Comparison of ENCODE assay signal across 1 fruit fly cellular context in the genomic region with DNA sequence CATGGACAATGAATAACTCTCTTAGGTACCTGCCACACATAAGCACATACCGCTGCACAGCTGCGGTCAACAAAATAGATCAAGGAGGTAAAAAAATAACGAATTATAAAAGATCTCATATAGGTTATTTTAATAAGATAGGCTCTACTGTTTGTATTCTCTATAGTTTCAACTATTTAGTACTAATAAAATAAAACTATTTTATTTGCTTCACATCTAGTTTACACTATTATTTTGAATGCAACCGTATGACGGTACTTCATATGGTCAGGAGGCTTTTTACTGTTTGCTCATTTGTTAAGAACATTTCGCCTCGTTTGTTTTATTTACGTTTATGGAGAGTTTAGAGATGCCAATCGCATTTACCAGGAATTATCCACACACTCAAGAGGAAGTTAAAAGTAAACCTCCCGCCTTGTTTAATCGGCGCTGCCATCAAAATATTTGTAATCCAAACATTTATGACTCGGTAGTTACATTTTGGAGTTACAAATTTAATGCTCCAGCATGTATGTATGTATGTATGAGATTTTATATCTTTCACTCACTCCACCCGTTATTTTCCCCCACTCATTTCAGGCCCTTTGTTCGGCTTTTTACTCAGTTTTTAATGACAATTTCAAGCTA.
TF ChIP-seq lines count a peak whose summit lies in the region.

No protein-coding gene starts in this region.

TF ChIP-seq in whole organism, embryonic, 481 proteins besides CTCF, POLR2A, EP300 and RAD21 (continued from another document and continues in another):
- TF ChIP-seq CG15479 (GFP tag; optimal IDR thresholded peaks at IDR 0.05; lab: Kevin White, UChicago) (peak; percentile 85), grn (GFP tag; optimal IDR thresholded peaks at IDR 0.05; lab: Kevin White, UChicago) (peak; percentile 61), prd (optimal IDR thresholded peaks at IDR 0.05; lab: Kevin White, UChicago) (no peak), prd (GFP tag; IDR thresholded peaks at IDR 0.05; lab: Robert Waterston, UW) (peak; percentile 89), caup (GFP tag; optimal IDR thresholded peaks at IDR 0.05; lab: Kevin White, UChicago; ENCODE audit: severe bottlenecking) (peak; percentile 14), Ets65A (GFP tag; lab: Kevin White, UChicago) (peak; percentile 3), Doc2 (GFP tag; IDR thresholded peaks at IDR 0.05; lab: Robert Waterston, UW) (no peak), CG6683 (GFP tag; optimal IDR thresholded peaks at IDR 0.05; lab: Kevin White, UChicago) (peak; percentile 8), ac (GFP tag; optimal IDR thresholded peaks at IDR 0.05; lab: Kevin White, UChicago) (peak; percentile 59), CG14441 (GFP tag; IDR thresholded peaks at IDR 0.05; lab: Robert Waterston, UW) (peak; percentile 15; the same call in 1 of the 2 replicates), Elba2 (GFP tag; optimal IDR thresholded peaks at IDR 0.05; lab: Kevin White, UChicago) (no peak), pum (GFP tag; optimal IDR thresholded peaks at IDR 0.05; lab: Kevin White, UChicago) (no peak), CG6689 (GFP tag; IDR thresholded peaks at IDR 0.05; lab: Robert Waterston, UW) (peak; percentile 60), gem (tag; optimal IDR thresholded peaks at IDR 0.05; lab: Kevin White, UChicago) (peak; percentile 86), CG2712 (tag; optimal IDR thresholded peaks at IDR 0.05; lab: Kevin White, UChicago) (peak; percentile 89), Spps (tag; optimal IDR thresholded peaks at IDR 0.05; lab: Kevin White, UChicago) (peak; percentile 54), slbo (GFP tag; IDR thresholded peaks at IDR 0.05; lab: Robert Waterston, UW) (peak; percentile 60), CG10267 (tag; optimal IDR thresholded peaks at IDR 0.05; lab: Kevin White, UChicago) (peak; percentile 80), pita (GFP tag; optimal IDR thresholded peaks at IDR 0.05; lab: Kevin White, UChicago) (no peak), CG33557 (GFP tag; optimal IDR thresholded peaks at IDR 0.05; lab: Kevin White, UChicago) (peak; percentile 64), tio (GFP tag; optimal IDR thresholded peaks at IDR 0.05; lab: Kevin White, UChicago) (peak; percentile 65), CG7357 (GFP tag; IDR thresholded peaks at IDR 0.05; lab: Robert Waterston, UW) (no peak), Atf3 (GFP tag; optimal IDR thresholded peaks at IDR 0.05; lab: Kevin White, UChicago) (no peak), CG3726 (GFP tag; IDR thresholded peaks at IDR 0.05; lab: Robert Waterston, UW) (peak; percentile 43; the same call in 1 of the 3 replicates), lab (GFP tag; optimal IDR thresholded peaks at IDR 0.05; lab: Kevin White, UChicago) (peak; percentile 67), vnd (GFP tag; IDR thresholded peaks at IDR 0.05; lab: Robert Waterston, UW; ENCODE audit: partially characterized antibody) (no peak), sens-2 (GFP tag; IDR thresholded peaks at IDR 0.05; lab: Robert Waterston, UW) (0 out of 2 replicates have a peak, but pooled peaks have one; percentile 11), esg (GFP tag; conservative IDR thresholded peaks at IDR 0.05; lab: Robert Waterston, UW) (peak; percentile 26; the same call in 1 of the 2 replicates), CG11504 (tag; optimal IDR thresholded peaks at IDR 0.05; lab: Kevin White, UChicago) (peak; percentile 80), Hmr (GFP tag; optimal IDR thresholded peaks at IDR 0.05; lab: Kevin White, UChicago) (peak; percentile 50), CG10147 (GFP tag; optimal IDR thresholded peaks at IDR 0.05; lab: Kevin White, UChicago) (peak; percentile 57), Dek (tag; optimal IDR thresholded peaks at IDR 0.05; lab: Kevin White, UChicago) (peak; percentile 36), disco-r (GFP tag; optimal IDR thresholded peaks at IDR 0.05; lab: Kevin White, UChicago) (peak; percentile 14), Dp (GFP tag; optimal IDR thresholded peaks at IDR 0.05; lab: Kevin White, UChicago) (no peak), bsh (GFP tag; optimal IDR thresholded peaks at IDR 0.05; lab: Kevin White, UChicago) (peak in 1 of 2 experiments; percentile 85), lbe (GFP tag; optimal IDR thresholded peaks at IDR 0.05; lab: Kevin White, UChicago) (no peak), CG15696 (tag; optimal IDR thresholded peaks at IDR 0.05; lab: Kevin White, UChicago) (peak; percentile 84), maf-S (GFP tag; optimal IDR thresholded peaks at IDR 0.05; lab: Kevin White, UChicago) (no peak), CG7963 (GFP tag; IDR thresholded peaks at IDR 0.05; lab: Robert Waterston, UW; ENCODE audit: partially characterized antibody) (no peak), CG3407 (GFP tag; optimal IDR thresholded peaks at IDR 0.05; lab: Kevin White, UChicago) (peak; percentile 45), ranshi (GFP tag; IDR thresholded peaks at IDR 0.05; lab: Robert Waterston, UW) (peak; percentile 53; the same call in 1 of the 2 replicates), CG32767 (GFP tag; IDR thresholded peaks at IDR 0.05; lab: Robert Waterston, UW) (peak; percentile 47; the same call in 1 of the 2 replicates), CrebB (tag; optimal IDR thresholded peaks at IDR 0.05; lab: Kevin White, UChicago) (no peak), CG9727 (GFP tag; optimal IDR thresholded peaks at IDR 0.05; lab: Kevin White, UChicago) (peak; percentile 86), CoRest (tag; optimal IDR thresholded peaks at IDR 0.05; lab: Kevin White, UChicago) (peak; percentile 67), CG2116 (GFP tag; optimal IDR thresholded peaks at IDR 0.05; lab: Kevin White, UChicago) (peak; percentile 44), cg (GFP tag; optimal IDR thresholded peaks at IDR 0.05; lab: Kevin White, UChicago) (no peak), ci (GFP tag; IDR thresholded peaks at IDR 0.05; lab: Robert Waterston, UW) (peak; percentile 85), Eip74EF (GFP tag; optimal IDR thresholded peaks at IDR 0.05; lab: Kevin White, UChicago) (peak in 1 of 2 experiments; percentile 56), gce (GFP tag; IDR thresholded peaks at IDR 0.05; lab: Robert Waterston, UW) (no peak), E2f1 (GFP tag; IDR thresholded peaks at IDR 0.05; lab: Robert Waterston, UW) (peak; percentile 37; the same call in 1 of the 2 replicates), CG11247 (GFP tag; IDR thresholded peaks at IDR 0.05; lab: Robert Waterston, UW) (0 out of 2 replicates have a peak, but pooled peaks have one; percentile 33), CG3995 (GFP tag; optimal IDR thresholded peaks at IDR 0.05; lab: Kevin White, UChicago) (no peak), Oli (tag; optimal IDR thresholded peaks at IDR 0.05; lab: Kevin White, UChicago) (peak; percentile 76), CG11723 (GFP tag; optimal IDR thresholded peaks at IDR 0.05; lab: Kevin White, UChicago) (peak; percentile 14), CG17385 (GFP tag; optimal IDR thresholded peaks at IDR 0.05; lab: Kevin White, UChicago) (peak; percentile 63), CG7372 (GFP tag; IDR thresholded peaks at IDR 0.05; lab: Robert Waterston, UW) (peak; percentile 16; the same call in 1 of the 2 replicates), twi (tag; optimal IDR thresholded peaks at IDR 0.05; lab: Kevin White, UChicago) (peak; percentile 65), sisA (GFP tag; IDR thresholded peaks at IDR 0.05; lab: Robert Waterston, UW) (peak; percentile 55; the same call in 1 of the 2 replicates), ken (GFP tag; IDR thresholded peaks at IDR 0.05; lab: Robert Waterston, UW) (peak; percentile 34; the same call in 1 of the 3 replicates), dmrt11E (tag; optimal IDR thresholded peaks at IDR 0.05; lab: Kevin White, UChicago) (peak; percentile 88), CG30403 (GFP tag; optimal IDR thresholded peaks at IDR 0.05; lab: Kevin White, UChicago) (peak; percentile 70), salm (tag; optimal IDR thresholded peaks at IDR 0.05; lab: Kevin White, UChicago) (peak; percentile 37), CG4404 (GFP tag; IDR thresholded peaks at IDR 0.05; lab: Robert Waterston, UW) (peak; percentile 68), az2 (GFP tag; optimal IDR thresholded peaks at IDR 0.05; lab: Kevin White, UChicago) (peak; percentile 51), Rfx (GFP tag; IDR thresholded peaks at IDR 0.05; lab: Robert Waterston, UW) (peak; percentile 22; the same call in 1 of the 2 replicates), CG10979 (tag; optimal IDR thresholded peaks at IDR 0.05; lab: Kevin White, UChicago) (peak; percentile 85), z (GFP tag; IDR thresholded peaks at IDR 0.05; lab: Robert Waterston, UW) (peak; percentile 53; the same call in 1 of the 3 replicates), CG4820 (GFP tag; optimal IDR thresholded peaks at IDR 0.05; lab: Kevin White, UChicago) (peak; percentile 57), Gug (GFP tag; IDR thresholded peaks at IDR 0.05; lab: Robert Waterston, UW) (no peak), CG10565 (GFP tag; optimal IDR thresholded peaks at IDR 0.05; lab: Kevin White, UChicago) (no peak), rib (GFP tag; IDR thresholded peaks at IDR 0.05; lab: Robert Waterston, UW) (no peak), CG14965 (GFP tag; optimal IDR thresholded peaks at IDR 0.05; lab: Kevin White, UChicago; ENCODE audit: borderline replicate concordance) (no peak), CG10366 (GFP tag; IDR thresholded peaks at IDR 0.05; lab: Robert Waterston, UW) (peak; percentile 57), CG17359 (tag; optimal IDR thresholded peaks at IDR 0.05; lab: Kevin White, UChicago) (peak; percentile 73), stc (GFP tag; IDR thresholded peaks at IDR 0.05; lab: Robert Waterston, UW) (peak; percentile 61; the same call in 1 of the 2 replicates), fd96Cb (tag; optimal IDR thresholded peaks at IDR 0.05; lab: Kevin White, UChicago) (peak; percentile 63), CG2678 (tag; optimal IDR thresholded peaks at IDR 0.05; lab: Kevin White, UChicago) (peak; percentile 75), CG15011 (GFP tag; optimal IDR thresholded peaks at IDR 0.05; lab: Kevin White, UChicago) (peak; percentile 49), Oaz (GFP tag; IDR thresholded peaks at IDR 0.05; lab: Robert Waterston, UW) (0 out of 2 replicates have a peak, but pooled peaks have one; percentile 24), sim (GFP tag; IDR thresholded peaks at IDR 0.05; lab: Robert Waterston, UW) (peak; percentile 51; the same call in 1 of the 2 replicates), Lhr (GFP tag; optimal IDR thresholded peaks at IDR 0.05; lab: Kevin White, UChicago) (peak; percentile 19), tin (GFP tag; optimal IDR thresholded peaks at IDR 0.05; lab: Kevin White, UChicago) (peak; percentile 53), CG8089 (GFP tag; optimal IDR thresholded peaks at IDR 0.05; lab: Kevin White, UChicago) (no peak), slou (GFP tag; optimal IDR thresholded peaks at IDR 0.05; lab: Kevin White, UChicago) (no peak), insv (GFP tag; optimal IDR thresholded peaks at IDR 0.05; lab: Kevin White, UChicago) (peak in 1 of 2 experiments; percentile 17), hbn (GFP tag; IDR thresholded peaks at IDR 0.05; lab: Robert Waterston, UW; ENCODE audit: partially characterized antibody) (no peak), CG7987 (GFP tag; optimal IDR thresholded peaks at IDR 0.05; lab: Kevin White, UChicago) (no peak), MTF-1 (GFP tag; optimal IDR thresholded peaks at IDR 0.05; lab: Kevin White, UChicago; ENCODE audit: borderline replicate concordance) (peak; percentile 27), CG18476 (GFP tag; optimal IDR thresholded peaks at IDR 0.05; lab: Kevin White, UChicago) (peak; percentile 31), CG14050 (GFP tag; IDR thresholded peaks at IDR 0.05; lab: Robert Waterston, UW) (peak; percentile 52; the same call in 2 of the 3 replicates), cad (GFP tag; optimal IDR thresholded peaks at IDR 0.05; lab: Kevin White, UChicago) (no peak), sc (optimal IDR thresholded peaks at IDR 0.05; lab: Kevin White, UChicago) (no peak), sc (GFP tag; optimal IDR thresholded peaks at IDR 0.05; lab: Kevin White, UChicago) (peak; percentile 46), CG31388 (GFP tag; optimal IDR thresholded peaks at IDR 0.05; lab: Kevin White, UChicago) (no peak), CG30020 (tag; optimal IDR thresholded peaks at IDR 0.05; lab: Kevin White, UChicago) (peak; percentile 28), pb (GFP tag; optimal IDR thresholded peaks at IDR 0.05; lab: Kevin White, UChicago) (no peak), Sin3A (optimal IDR thresholded peaks at IDR 0.05; lab: Kevin White, UChicago) (no peak), zen (tag; optimal IDR thresholded peaks at IDR 0.05; lab: Kevin White, UChicago) (peak; percentile 90), Antp (GFP tag; optimal IDR thresholded peaks at IDR 0.05; lab: Kevin White, UChicago) (no peak), Asciz (GFP tag; optimal IDR thresholded peaks at IDR 0.05; lab: Kevin White, UChicago) (peak; percentile 51), CG7271 (tag; optimal IDR thresholded peaks at IDR 0.05; lab: Kevin White, UChicago) (peak; percentile 85), CG10959 (GFP tag; IDR thresholded peaks at IDR 0.05; lab: Robert Waterston, UW) (peak; percentile 54), CG8359 (GFP tag; optimal IDR thresholded peaks at IDR 0.05; lab: Kevin White, UChicago; ENCODE audit: borderline replicate concordance) (peak; percentile 46), ATbp (GFP tag; optimal IDR thresholded peaks at IDR 0.05; lab: Kevin White, UChicago) (peak; percentile 42), jing (GFP tag; optimal IDR thresholded peaks at IDR 0.05; lab: Kevin White, UChicago) (peak; percentile 12), MESR4 (GFP tag; optimal IDR thresholded peaks at IDR 0.05; lab: Kevin White, UChicago) (no peak), fd102C (GFP tag; optimal IDR thresholded peaks at IDR 0.05; lab: Kevin White, UChicago) (peak; percentile 64), nerfin-1 (tag; optimal IDR thresholded peaks at IDR 0.05; lab: Kevin White, UChicago) (peak; percentile 56), psq (GFP tag; optimal IDR thresholded peaks at IDR 0.05; lab: Kevin White, UChicago) (no peak), lmd (GFP tag; IDR thresholded peaks at IDR 0.05; lab: Robert Waterston, UW) (peak; percentile 69), CG4424 (GFP tag; optimal IDR thresholded peaks at IDR 0.05; lab: Kevin White, UChicago) (peak; percentile 70), Scr (GFP tag; IDR thresholded peaks at IDR 0.05; lab: Robert Waterston, UW; ENCODE audit: partially characterized antibody) (no peak), vvl (GFP tag; IDR thresholded peaks at IDR 0.05; lab: Robert Waterston, UW) (peak; percentile 79), dpn (GFP tag; optimal IDR thresholded peaks at IDR 0.05; lab: Kevin White, UChicago) (peak in 1 of 2 experiments; percentile 47), en (GFP tag; optimal IDR thresholded peaks at IDR 0.05; lab: Kevin White, UChicago) (peak; percentile 13), CG14014 (GFP tag; IDR thresholded peaks at IDR 0.05; lab: Robert Waterston, UW) (peak; percentile 36; the same call in 1 of the 2 replicates), dan (GFP tag; IDR thresholded peaks at IDR 0.05; lab: Robert Waterston, UW) (no peak), grau (tag; optimal IDR thresholded peaks at IDR 0.05; lab: Kevin White, UChicago) (peak; percentile 78), CG1233 (GFP tag; optimal IDR thresholded peaks at IDR 0.05; lab: Kevin White, UChicago) (peak; percentile 63)
